Worm (Caenorhabditis elegans): Measurements from ENCODE around the gene Y57G11C.48.

The Y57G11C.48 gene

ce11 chrIV:14959375-14959774 is 15.2 kb upstream of the Y57G11C.48 start:
- no peak for TF ChIP-seq aha-1 (tag; optimal IDR thresholded peaks at IDR 0.05)
- TF ChIP-seq ceh-63 (GFP tag; optimal IDR thresholded peaks at IDR 0.05): no peak
- no peak for TF ChIP-seq sox-4 (tag; optimal IDR thresholded peaks at IDR 0.05)
- no peak for TF ChIP-seq ceh-90 (tag; optimal IDR thresholded peaks at IDR 0.05)
- TF ChIP-seq fkh-4 (tag; optimal IDR thresholded peaks at IDR 0.05; ENCODE audit: borderline replicate concordance): peak; percentile 1
- peak; percentile 51 for TF ChIP-seq lin-39 (tag; optimal IDR thresholded peaks at IDR 0.05)
- peak; percentile 47 for TF ChIP-seq F16B12.6 (tag; optimal IDR thresholded peaks at IDR 0.05)
- peak; percentile 47 for TF ChIP-seq dsc-1 (tag; optimal IDR thresholded peaks at IDR 0.05)
- TF ChIP-seq sup-37 (GFP tag; optimal IDR thresholded peaks at IDR 0.05): no peak
- peak; percentile 70 for TF ChIP-seq nhr-237 (tag; optimal IDR thresholded peaks at IDR 0.05)
- no peak for TF ChIP-seq mef-2 (tag; optimal IDR thresholded peaks at IDR 0.05)
- TF ChIP-seq ceh-88 (GFP tag; IDR thresholded peaks at IDR 0.05): no peak
- TF ChIP-seq lin-13 (GFP tag; optimal IDR thresholded peaks at IDR 0.05): peak; percentile 75
- TF ChIP-seq elt-3 (tag; optimal IDR thresholded peaks at IDR 0.05): peak in 2 of 6 experiments; percentile 31 to 72
- TF ChIP-seq dpl-1 (GFP tag; optimal IDR thresholded peaks at IDR 0.05): peak; percentile 95 to 97 (median 96)
- peak; percentile 53 for TF ChIP-seq unc-86 (tag; optimal IDR thresholded peaks at IDR 0.05)
- peak; percentile 82 for TF ChIP-seq C16A3.4 (tag; optimal IDR thresholded peaks at IDR 0.05)
- peak; percentile 99 for TF ChIP-seq elt-2 (tag; optimal IDR thresholded peaks at IDR 0.05)
- TF ChIP-seq vab-15 (tag; optimal IDR thresholded peaks at IDR 0.05): peak; percentile 34
- TF ChIP-seq pax-3 (tag; optimal IDR thresholded peaks at IDR 0.05): peak; percentile 37
- TF ChIP-seq hlh-17 (GFP tag; optimal IDR thresholded peaks at IDR 0.05; ENCODE audit: borderline replicate concordance): no peak
- TF ChIP-seq C04F5.9 (tag; optimal IDR thresholded peaks at IDR 0.05): peak; percentile 29
- TF ChIP-seq mdl-1 (tag; optimal IDR thresholded peaks at IDR 0.05): peak in 1 of 2 experiments; percentile 42
- peak; percentile 51 for TF ChIP-seq nhr-19 (GFP tag; conservative IDR thresholded peaks at IDR 0.05)
- peak; percentile 90 for TF ChIP-seq pqm-1 (tag; optimal IDR thresholded peaks at IDR 0.05)
- no peak for TF ChIP-seq hlh-4 (tag; optimal IDR thresholded peaks at IDR 0.05)
- peak; percentile 24 for TF ChIP-seq nhr-77 (tag; optimal IDR thresholded peaks at IDR 0.05)
- TF ChIP-seq isw-1 (GFP tag; IDR thresholded peaks at IDR 0.05): peak; percentile 58
- peak; percentile 65 for TF ChIP-seq nhr-90 (tag; optimal IDR thresholded peaks at IDR 0.05; ENCODE audit: poor library complexity)
- TF ChIP-seq nhr-71 (tag; optimal IDR thresholded peaks at IDR 0.05): peak; percentile 79
- TF ChIP-seq ceh-8 (GFP tag; optimal IDR thresholded peaks at IDR 0.05): no peak
- TF ChIP-seq jun-1 (tag; optimal IDR thresholded peaks at IDR 0.05): peak; percentile 59
- TF ChIP-seq nhr-84 (tag; optimal IDR thresholded peaks at IDR 0.05): no peak
- no peak for TF ChIP-seq alr-1 (tag; optimal IDR thresholded peaks at IDR 0.05; ENCODE audit: borderline replicate concordance)
- peak; percentile 72 for TF ChIP-seq skn-1 (tag; optimal IDR thresholded peaks at IDR 0.05)
- no peak for TF ChIP-seq rnt-1 (tag; optimal IDR thresholded peaks at IDR 0.05)
- peak; percentile 54 to 83 (median 60) for TF ChIP-seq ceh-82 (tag; optimal IDR thresholded peaks at IDR 0.05)
- no peak for TF ChIP-seq ces-1 (GFP tag; optimal IDR thresholded peaks at IDR 0.05)
- peak; percentile 81 to 93 for TF ChIP-seq lsy-2 (tag; optimal IDR thresholded peaks at IDR 0.05)
- TF ChIP-seq snpc-4 (tag; optimal IDR thresholded peaks at IDR 0.05): peak; percentile 48
- TF ChIP-seq nhr-47 (tag; optimal IDR thresholded peaks at IDR 0.05): peak; percentile 83
- TF ChIP-seq zag-1 (tag; optimal IDR thresholded peaks at IDR 0.05): no peak
- peak; percentile 78 for TF ChIP-seq xbp-1 (tag; optimal IDR thresholded peaks at IDR 0.05)
- TF ChIP-seq C34B4.2 (tag; optimal IDR thresholded peaks at IDR 0.05): no peak
- TF ChIP-seq lin-15B (tag; optimal IDR thresholded peaks at IDR 0.05): peak; percentile 83
- TF ChIP-seq unc-62 (GFP tag; optimal IDR thresholded peaks at IDR 0.05): no peak
- no peak for TF ChIP-seq nhr-76 (tag; optimal IDR thresholded peaks at IDR 0.05)
- peak; percentile 76 for TF ChIP-seq blmp-1 (tag; optimal IDR thresholded peaks at IDR 0.05)
- TF ChIP-seq efl-3 (GFP tag; optimal IDR thresholded peaks at IDR 0.05): no peak
- peak; percentile 73 for TF ChIP-seq mep-1 (tag; optimal IDR thresholded peaks at IDR 0.05)
- TF ChIP-seq irx-1 (tag; optimal IDR thresholded peaks at IDR 0.05): peak; percentile 43
- peak; percentile 86 to 97 for TF ChIP-seq efl-1 (optimal IDR thresholded peaks at IDR 0.05)
- TF ChIP-seq efl-1 (GFP tag; optimal IDR thresholded peaks at IDR 0.05 in 1 of 2): peak; percentile 97 to 99
- peak; percentile 75 for TF ChIP-seq nhr-85 (tag)

Data from whole organism, L1 larva.